Fruit fly (Drosophila melanogaster): ENCODE results near the gene Tpi.

- TF ChIP-seq CG8159 (tag; optimal IDR thresholded peaks at IDR 0.05) (peak; percentile 72), EcR (GFP tag; optimal IDR thresholded peaks at IDR 0.05) (peak; percentile 27), CG10348 (GFP tag; IDR thresholded peaks at IDR 0.05) (peak; percentile 59), Snoo (tag; optimal IDR thresholded peaks at IDR 0.05) (peak; percentile 81), CG4496 (GFP tag; IDR thresholded peaks at IDR 0.05) (peak; percentile 96), Pif1A (GFP tag; optimal IDR thresholded peaks at IDR 0.05) (peak; percentile 86), CG32121 (GFP tag; IDR thresholded peaks at IDR 0.05) (peak; percentile 93), gl (tag; optimal IDR thresholded peaks at IDR 0.05) (peak; percentile 21), CG13204 (GFP tag; optimal IDR thresholded peaks at IDR 0.05) (no peak), rn (GFP tag; IDR thresholded peaks at IDR 0.05) (peak; percentile 91)
Observed at dm6 chr3R:30170671-30171667, 36.6 kb upstream of the Tpi start, which contains the start of gene Rsod.
